Fruit fly (Drosophila melanogaster): ENCODE results near the gene Mob2.

- TF ChIP-seq Dll (optimal IDR thresholded peaks at IDR 0.05) = no peak
- TF ChIP-seq EcR (GFP tag; optimal IDR thresholded peaks at IDR 0.05) = no peak
- no peak for TF ChIP-seq pan (optimal IDR thresholded peaks at IDR 0.05)
- no peak for TF ChIP-seq CG8478 (optimal IDR thresholded peaks at IDR 0.05)
- no peak for TF ChIP-seq psq (optimal IDR thresholded peaks at IDR 0.05)
- no peak for TF ChIP-seq usp (GFP tag; optimal IDR thresholded peaks at IDR 0.05)
Measured at dm6 chr3L:11529707-11530106, 32.3 kb downstream of the Mob2 start.

All from whole organism.